Worm (Caenorhabditis elegans) whole organism, L4 larva: ENCODE measurements around the gene str-264.

ENCODE experiments used
- D1046.2 ChIP-seq: fragments of 200-800 bp; sonication (Bioruptor generic); IDR thresholded peaks from 2 replicates; pipeline ENCODE4 v1.3.6; 2022; ENCODE audit warnings: missing genetic modification characterization, missing compliant biosample characterization
- Y5F2A.4 ChIP-seq: fragments of 200-800 bp; sonication (Bioruptor generic); optimal IDR thresholded peaks from 2 replicates; lab custom pipeline; 2018; ENCODE audit warnings: mild to moderate bottlenecking, missing genetic modification characterization, missing compliant biosample characterization
- arid-1 ChIP-seq: fragments of 200-800 bp; sonication (Bioruptor generic); conservative IDR thresholded peaks from 2 replicates; pipeline ENCODE4 v1.3.6; 2022; ENCODE audit warnings: missing genetic modification reagents, missing genetic modification characterization, missing compliant biosample characterization
- ceh-28 ChIP-seq: fragments of 150-350 bp; optimal IDR thresholded peaks from 2 replicates; lab custom pipeline; 2014; ENCODE audit warnings: missing biosample characterization, missing genetic modification reagents, missing genetic modification characterization
- ces-1 ChIP-seq: fragments of 150-350 bp; sonication (generic microtip); optimal IDR thresholded peaks from 4 replicates; lab custom pipeline; 2014; ENCODE audit warnings: missing biosample characterization, missing genetic modification reagents, missing genetic modification characterization
- dmd-6 ChIP-seq: fragments of 200-800 bp; sonication (Bioruptor generic); IDR thresholded peaks from 2 replicates; pipeline ENCODE4 v1.3.6; 2022; ENCODE audit warnings: missing genetic modification reagents, missing genetic modification characterization, missing compliant biosample characterization
- egl-27 ChIP-seq: sonication (generic microtip); optimal IDR thresholded peaks from 3 replicates; lab custom pipeline; 2017; ENCODE audit warnings: missing biosample characterization, missing genetic modification reagents, missing genetic modification characterization
- fos-1 ChIP-seq: fragments of 150-350 bp; optimal IDR thresholded peaks from 2 replicates; lab custom pipeline; 2014; ENCODE audit warnings: missing biosample characterization, missing genetic modification characterization
- jun-1 ChIP-seq: fragments of 150-350 bp; optimal IDR thresholded peaks from 2 replicates; lab custom pipeline; 2014; ENCODE audit warnings: missing biosample characterization, missing genetic modification reagents, missing genetic modification characterization
- lin-38 ChIP-seq: fragments of 200-800 bp; sonication (Bioruptor generic); IDR thresholded peaks from 2 replicates; pipeline ENCODE4 v1.3.6; 2022; ENCODE audit warnings: missing genetic modification reagents, missing genetic modification characterization, missing compliant biosample characterization
- lsy-2 ChIP-seq, 2 experiments: fragments of 150-350 bp in 1 of 2; sonication (generic microtip) in 1 of 2; optimal IDR thresholded peaks; 2 replicates each; lab custom pipeline; 2014 to 2017; ENCODE audit warnings: missing biosample characterization in 2 of 2, missing genetic modification characterization in 2 of 2
- mep-1 ChIP-seq: fragments of 150-350 bp; sonication (generic microtip); optimal IDR thresholded peaks from 3 replicates; lab custom pipeline; 2014; ENCODE audit warnings: missing biosample characterization, missing genetic modification characterization
- tra-1 ChIP-seq: fragments of 200-800 bp; sonication (Bioruptor generic); IDR thresholded peaks from 2 replicates; pipeline ENCODE4 v1.3.6; 2022; ENCODE audit warnings: missing genetic modification reagents, missing genetic modification characterization, missing compliant biosample characterization

- TF ChIP-seq lsy-2 (tag; optimal IDR thresholded peaks at IDR 0.05; lab: Kevin White, UChicago): no peak
- no peak for TF ChIP-seq ces-1 (GFP tag; lab: Kevin White, UChicago)
- no peak for TF ChIP-seq dmd-6 (GFP tag; lab: Robert Waterston, UW)
- no peak for TF ChIP-seq tra-1
- no peak for TF ChIP-seq mep-1 (tag; lab: Kevin White, UChicago)
- no peak for TF ChIP-seq D1046.2 (GFP tag; lab: Robert Waterston, UW)
- TF ChIP-seq arid-1 (GFP tag; lab: Robert Waterston, UW): no peak
- no peak for TF ChIP-seq lin-38
- TF ChIP-seq Y5F2A.4 (GFP tag; lab: Kevin White, UChicago): no peak
- no peak for TF ChIP-seq egl-27 (tag; lab: Kevin White, UChicago)
- TF ChIP-seq fos-1 (tag; lab: Kevin White, UChicago): no peak
- TF ChIP-seq jun-1 (tag; lab: Kevin White, UChicago): no peak
- no peak for TF ChIP-seq ceh-28 (tag; lab: Kevin White, UChicago)
These were observed 41.0 kb downstream of the str-264 start, which contains the start of gene srw-33 for ce11 chrV:15451421-15451820.
